Worm (Caenorhabditis elegans): ENCODE measurements around the gene T28H10.2.

The T28H10.2 gene

ce11 chrV:12548830-12549229, 36.1 kb upstream of the T28H10.2 start:
- no peak for TF ChIP-seq lin-11 (tag; optimal IDR thresholded peaks at IDR 0.05)
- TF ChIP-seq ets-4 (tag; optimal IDR thresholded peaks at IDR 0.05): no peak
- no peak for TF ChIP-seq che-1 (tag; optimal IDR thresholded peaks at IDR 0.05)
- no peak for TF ChIP-seq ceh-18 (tag; optimal IDR thresholded peaks at IDR 0.05)
- TF ChIP-seq sdc-2 (tag; optimal IDR thresholded peaks at IDR 0.05): no peak
- TF ChIP-seq pqm-1 (tag; optimal IDR thresholded peaks at IDR 0.05): no peak
- TF ChIP-seq ceh-22 (tag; optimal IDR thresholded peaks at IDR 0.05): no peak
- no peak for TF ChIP-seq ceh-48 (tag; optimal IDR thresholded peaks at IDR 0.05)

- TF ChIP-seq dve-1 (tag; optimal IDR thresholded peaks at IDR 0.05): no peak
- TF ChIP-seq che-1 (tag; optimal IDR thresholded peaks at IDR 0.05): no peak
- no peak for TF ChIP-seq nhr-232 (tag; optimal IDR thresholded peaks at IDR 0.05)
- TF ChIP-seq ceh-9 (tag; optimal IDR thresholded peaks at IDR 0.05): no peak
- no peak for TF ChIP-seq hlh-13 (GFP tag; optimal IDR thresholded peaks at IDR 0.05)
- TF ChIP-seq odd-2 (tag; optimal IDR thresholded peaks at IDR 0.05): no peak
- no peak for TF ChIP-seq gmeb-2 (tag; optimal IDR thresholded peaks at IDR 0.05)
- no peak for TF ChIP-seq elt-2 (tag; optimal IDR thresholded peaks at IDR 0.05)
- no peak for TF ChIP-seq ceh-30 (tag; optimal IDR thresholded peaks at IDR 0.05)
- TF ChIP-seq ceh-14 (tag; optimal IDR thresholded peaks at IDR 0.05): no peak
Observed at ce11 chrV:12542683-12543319, 30.1 kb upstream of the T28H10.2 start.

DNA sequence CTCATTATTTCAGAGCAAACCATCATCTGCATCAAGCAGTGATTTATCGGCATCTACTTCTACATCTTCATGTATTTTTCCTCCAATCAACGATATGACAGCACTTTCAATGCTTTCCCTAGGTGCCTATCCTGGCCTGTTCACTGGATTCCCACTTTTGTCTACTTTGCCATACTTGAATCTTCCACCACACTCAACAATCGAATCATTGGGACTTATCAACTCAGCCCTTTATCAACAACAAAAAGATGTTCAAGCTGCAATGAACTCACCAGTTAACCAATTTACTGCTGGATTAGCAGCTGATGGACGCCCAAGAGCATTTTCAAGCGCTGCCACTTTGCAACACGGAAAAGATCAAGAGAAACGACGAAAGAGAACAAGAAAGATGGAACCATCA, 28.5 kb upstream of the T28H10.2 start:
- TF ChIP-seq odd-2 (tag; optimal IDR thresholded peaks at IDR 0.05): no peak
- TF ChIP-seq fkh-6 (tag; optimal IDR thresholded peaks at IDR 0.05): no peak
- TF ChIP-seq npax-4 (tag; optimal IDR thresholded peaks at IDR 0.05): no peak
- no peak for TF ChIP-seq pag-3 (tag; optimal IDR thresholded peaks at IDR 0.05; ENCODE audit: borderline replicate concordance)
- no peak for TF ChIP-seq ceh-24 (tag; optimal IDR thresholded peaks at IDR 0.05)
- no peak for TF ChIP-seq hlh-15 (tag; optimal IDR thresholded peaks at IDR 0.05)
- no peak for TF ChIP-seq che-1 (tag; optimal IDR thresholded peaks at IDR 0.05)
- TF ChIP-seq elt-4 (tag; optimal IDR thresholded peaks at IDR 0.05): no peak
- TF ChIP-seq ceh-22 (tag; optimal IDR thresholded peaks at IDR 0.05): no peak
- no peak for TF ChIP-seq hlh-13 (GFP tag; optimal IDR thresholded peaks at IDR 0.05)
- TF ChIP-seq eyg-1 (tag; optimal IDR thresholded peaks at IDR 0.05): no peak
- TF ChIP-seq lim-6 (tag; optimal IDR thresholded peaks at IDR 0.05): no peak
- TF ChIP-seq mec-3 (tag; optimal IDR thresholded peaks at IDR 0.05; ENCODE audit: borderline replicate concordance): no peak
- TF ChIP-seq ceh-48 (tag; optimal IDR thresholded peaks at IDR 0.05): no peak
- no peak for TF ChIP-seq sox-2 (GFP tag; IDR thresholded peaks at IDR 0.05)
- no peak for TF ChIP-seq T23F11.4 (GFP tag; optimal IDR thresholded peaks at IDR 0.05)
- TF ChIP-seq sox-4 (tag; optimal IDR thresholded peaks at IDR 0.05): no peak
- no peak for TF ChIP-seq Y22D7AL.16 (tag; optimal IDR thresholded peaks at IDR 0.05)
- no peak for TF ChIP-seq ceh-14 (tag; optimal IDR thresholded peaks at IDR 0.05)

ce11 chrV:12540739-12541138, 28.0 kb upstream of the T28H10.2 start, which contains the start of gene F45D3.2:
Gene F45D3.2, plus strand, starts transcription at chrV:12541039.
- TF ChIP-seq unc-86 (tag; optimal IDR thresholded peaks at IDR 0.05): no peak
- no peak for TF ChIP-seq pag-3 (tag; optimal IDR thresholded peaks at IDR 0.05; ENCODE audit: borderline replicate concordance)
- TF ChIP-seq ceh-18 (tag; optimal IDR thresholded peaks at IDR 0.05): no peak
- TF ChIP-seq pax-1 (tag; optimal IDR thresholded peaks at IDR 0.05): no peak

ce11 chrV:12540018-12540417, 27.3 kb upstream of the T28H10.2 start:
- TF ChIP-seq ceh-48 (tag; optimal IDR thresholded peaks at IDR 0.05) (no peak), dmd-4 (tag; optimal IDR thresholded peaks at IDR 0.05; ENCODE audit: borderline replicate concordance) (no peak), pat-9 (tag; optimal IDR thresholded peaks at IDR 0.05) (no peak), hlh-15 (tag; optimal IDR thresholded peaks at IDR 0.05) (no peak), dve-1 (tag; optimal IDR thresholded peaks at IDR 0.05) (no peak), pqm-1 (tag; optimal IDR thresholded peaks at IDR 0.05) (no peak)
